Fruit fly (Drosophila melanogaster): ENCODE measurements around the gene CG34450.
A peak's percentile ranks its signal among the peaks of the same experiment; 100 is the strongest.

The CG34450 gene

DNA sequence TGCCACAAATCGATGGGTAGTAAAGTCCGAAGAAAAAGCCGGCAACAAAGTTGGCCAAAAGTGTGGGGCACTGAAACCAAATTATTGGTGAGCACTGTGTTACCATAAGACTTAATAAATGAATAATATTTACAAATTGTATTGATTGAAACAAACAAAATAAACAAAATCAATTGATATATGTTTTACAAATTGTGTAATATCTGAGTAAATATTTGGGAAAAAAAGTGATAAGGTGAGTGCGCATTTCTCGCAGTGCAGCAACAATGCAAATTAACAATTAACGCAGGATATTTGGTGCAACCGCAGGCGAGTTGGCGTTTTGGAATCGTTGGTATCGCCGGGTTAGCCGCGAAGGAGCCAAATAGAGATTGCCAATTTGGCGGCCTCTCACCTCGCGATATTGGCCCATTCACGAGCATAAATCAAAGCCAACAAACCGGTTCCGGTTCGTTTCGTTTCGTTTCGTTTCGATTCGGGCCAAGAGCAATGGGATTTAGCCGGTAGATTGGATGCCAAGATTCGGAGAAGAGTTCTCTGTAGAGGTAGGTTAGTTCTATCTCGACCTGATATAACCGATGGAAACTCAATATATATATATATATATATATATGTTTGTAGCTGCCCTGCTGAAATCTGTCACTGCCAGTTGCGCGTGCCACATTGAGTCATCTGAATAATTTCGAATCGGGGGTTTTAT is 20.2 kb downstream of the CG34450 start (continued):
- TF ChIP-seq fd59A (GFP tag; optimal IDR thresholded peaks at IDR 0.05) (no peak), spab (GFP tag; optimal IDR thresholded peaks at IDR 0.05) (no peak), CG8319 (GFP tag; optimal IDR thresholded peaks at IDR 0.05) (no peak), CG10631 (GFP tag; optimal IDR thresholded peaks at IDR 0.05) (peak; percentile 7), ss (GFP tag; optimal IDR thresholded peaks at IDR 0.05) (no peak), fkh (GFP tag; optimal IDR thresholded peaks at IDR 0.05) (no peak), Blimp-1 (GFP tag; optimal IDR thresholded peaks at IDR 0.05) (no peak), CG7368 (GFP tag; optimal IDR thresholded peaks at IDR 0.05) (no peak), CG16779 (tag; optimal IDR thresholded peaks at IDR 0.05) (no peak), CG11762 (GFP tag; optimal IDR thresholded peaks at IDR 0.05; ENCODE audit: insufficient read depth) (no peak), Hr39 (GFP tag; optimal IDR thresholded peaks at IDR 0.05) (no peak)

DNA sequence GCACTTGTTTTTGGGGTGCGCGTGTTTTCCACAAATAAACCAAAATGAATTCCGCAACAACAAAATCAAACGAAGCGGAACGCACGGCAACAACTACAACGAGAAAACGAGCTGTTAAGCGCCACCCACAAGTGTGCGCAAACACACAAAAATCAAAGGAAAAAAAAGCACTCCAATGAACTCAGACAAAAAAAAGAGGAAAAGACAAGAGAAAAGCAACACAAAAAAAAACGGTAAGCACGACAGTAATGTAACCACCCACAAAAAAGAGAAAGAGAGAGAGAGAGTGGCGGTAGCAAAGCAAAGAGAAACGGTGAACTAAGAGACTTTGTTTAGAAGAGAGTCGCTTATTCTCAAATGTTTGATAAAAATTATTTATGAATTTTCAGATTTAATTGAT is 24.6 kb downstream of the CG34450 start:
- TF ChIP-seq CG3919 (GFP tag; optimal IDR thresholded peaks at IDR 0.05) (peak; percentile 77), fkh (GFP tag; optimal IDR thresholded peaks at IDR 0.05) (no peak), achi (GFP tag; optimal IDR thresholded peaks at IDR 0.05) (peak; percentile 81), lz (GFP tag; optimal IDR thresholded peaks at IDR 0.05) (peak; percentile 62), CG1621 (tag; optimal IDR thresholded peaks at IDR 0.05) (peak; percentile 74), CG10669 (GFP tag; optimal IDR thresholded peaks at IDR 0.05) (peak; percentile 78), Eip93F (GFP tag; optimal IDR thresholded peaks at IDR 0.05) (peak; percentile 13), Sox15 (GFP tag; optimal IDR thresholded peaks at IDR 0.05) (no peak), dac (GFP tag; optimal IDR thresholded peaks at IDR 0.05) (peak; percentile 81), fd85E (GFP tag; optimal IDR thresholded peaks at IDR 0.05) (peak; percentile 65), CG9139 (GFP tag; optimal IDR thresholded peaks at IDR 0.05) (peak; percentile 90), salr (GFP tag; optimal IDR thresholded peaks at IDR 0.05) (peak; percentile 36 to 80), CG6792 (GFP tag; optimal IDR thresholded peaks at IDR 0.05) (peak; percentile 54), CG16779 (tag; optimal IDR thresholded peaks at IDR 0.05) (peak; percentile 89), Lpt (GFP tag; optimal IDR thresholded peaks at IDR 0.05) (peak; percentile 92), CG8119 (GFP tag; IDR thresholded peaks at IDR 0.05) (peak; percentile 98), Eip78C (GFP tag) (peak; percentile 71), Sox102F (GFP tag; optimal IDR thresholded peaks at IDR 0.05) (peak; percentile 83), CG6163 (GFP tag; IDR thresholded peaks at IDR 0.05) (peak; percentile 98), CG15336 (GFP tag; IDR thresholded peaks at IDR 0.05) (peak; percentile 94), dsx (GFP tag; optimal IDR thresholded peaks at IDR 0.05; ENCODE audit: poor library complexity, severe bottlenecking) (peak; percentile 62), Ets96B (tag; optimal IDR thresholded peaks at IDR 0.05) (peak; percentile 55), CG11902 (GFP tag; optimal IDR thresholded peaks at IDR 0.05) (no peak), Blimp-1 (GFP tag; optimal IDR thresholded peaks at IDR 0.05) (peak; percentile 48), eg (GFP tag; IDR thresholded peaks at IDR 0.05) (peak; percentile 99), CG32006 (GFP tag; optimal IDR thresholded peaks at IDR 0.05) (peak; percentile 74), Ets21C (GFP tag; optimal IDR thresholded peaks at IDR 0.05) (no peak), CG6854 (GFP tag; optimal IDR thresholded peaks at IDR 0.05) (peak; percentile 94), CG34406 (GFP tag; optimal IDR thresholded peaks at IDR 0.05) (peak; percentile 80), topi (GFP tag; optimal IDR thresholded peaks at IDR 0.05) (peak; percentile 63), CG31627 (GFP tag; optimal IDR thresholded peaks at IDR 0.05) (no peak), Hr38 (GFP tag; optimal IDR thresholded peaks at IDR 0.05) (peak; percentile 15), Gug (GFP tag; IDR thresholded peaks at IDR 0.05) (peak; percentile 77), CG4318 (GFP tag; optimal IDR thresholded peaks at IDR 0.05) (no peak), cyc (GFP tag; optimal IDR thresholded peaks at IDR 0.05) (no peak), pdm3 (GFP tag; optimal IDR thresholded peaks at IDR 0.05) (peak; percentile 84), Hr39 (GFP tag; optimal IDR thresholded peaks at IDR 0.05) (no peak), CG7368 (GFP tag; optimal IDR thresholded peaks at IDR 0.05) (peak; percentile 82), ss (GFP tag; optimal IDR thresholded peaks at IDR 0.05) (peak; percentile 90 to 92), CG3032 (tag; optimal IDR thresholded peaks at IDR 0.05) (peak; percentile 77), Met (GFP tag; optimal IDR thresholded peaks at IDR 0.05) (peak; percentile 70), CG6276 (GFP tag; optimal IDR thresholded peaks at IDR 0.05) (peak; percentile 95), Hr4 (GFP tag; optimal IDR thresholded peaks at IDR 0.05) (peak; percentile 64)

Measured in whole organism, prepupa.